Worm (Caenorhabditis elegans) whole organism, L2 larva: ENCODE measurements around the gene cyp-31A2.

Experiments
- C34F6.9 ChIP-seq: fragments of 150-350 bp; optimal IDR thresholded peaks from 2 replicates; lab custom pipeline; 2014; ENCODE audit warnings: missing biosample characterization, missing genetic modification characterization
- dmd-4 ChIP-seq: sonication (generic microtip); optimal IDR thresholded peaks from 2 replicates; lab custom pipeline; 2017; ENCODE audit warnings: missing biosample characterization, missing genetic modification characterization
- egl-27 ChIP-seq: sonication (generic microtip); optimal IDR thresholded peaks from 3 replicates; lab custom pipeline; 2017; ENCODE audit warnings: missing biosample characterization, missing genetic modification reagents, missing genetic modification characterization
- elt-1 ChIP-seq: fragments of 150-350 bp; optimal IDR thresholded peaks from 2 replicates; lab custom pipeline; 2014; ENCODE audit warnings: missing biosample characterization, missing genetic modification characterization
- lin-39 ChIP-seq: fragments of 150-350 bp; optimal IDR thresholded peaks from 2 replicates; lab custom pipeline; 2014; ENCODE audit warnings: missing biosample characterization, missing genetic modification reagents, missing genetic modification characterization
- lsy-2 ChIP-seq, 2 experiments: fragments of 150-350 bp in 1 of 2; sonication (generic microtip) in 1 of 2; optimal IDR thresholded peaks; 2 replicates each; lab custom pipeline; 2014 to 2017; ENCODE audit warnings: missing biosample characterization in 2 of 2, missing genetic modification characterization in 2 of 2
- nhr-77 ChIP-seq: fragments of 150-350 bp; optimal IDR thresholded peaks from 2 replicates; lab custom pipeline; 2014; ENCODE audit warnings: missing biosample characterization, missing genetic modification characterization
- ztf-4 ChIP-seq: fragments of 150-350 bp; optimal IDR thresholded peaks from 2 replicates; lab custom pipeline; 2014; ENCODE audit warnings: missing biosample characterization, missing genetic modification characterization

DNA sequence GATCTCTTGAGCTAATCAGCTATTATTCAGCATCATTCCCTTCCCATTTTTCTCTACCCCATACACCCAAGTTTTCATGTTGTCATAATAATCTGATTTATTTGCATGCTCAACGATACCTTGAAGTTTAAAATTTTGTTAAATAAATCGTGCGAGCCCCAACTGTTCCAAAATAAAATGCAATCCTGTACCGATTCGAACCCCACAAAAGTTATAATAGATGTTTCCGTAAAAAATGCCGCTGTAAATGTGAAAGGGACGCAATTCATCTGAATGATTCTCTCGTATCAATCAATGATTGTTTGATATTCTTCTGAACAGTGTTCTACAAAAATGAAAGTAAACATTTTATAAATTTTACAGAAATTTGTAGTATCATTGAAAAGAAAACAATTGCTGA, 26.3 kb upstream of the cyp-31A2 start:
- TF ChIP-seq nhr-77 (tag; lab: Kevin White, UChicago) (no peak), dmd-4 (tag; lab: Kevin White, UChicago) (no peak), egl-27 (tag; lab: Kevin White, UChicago) (no peak), lsy-2 (tag; optimal IDR thresholded peaks at IDR 0.05; lab: Kevin White, UChicago) (no peak), lin-39 (tag; lab: Kevin White, UChicago) (no peak), C34F6.9 (tag; lab: Kevin White, UChicago) (no peak), ztf-4 (tag; lab: Kevin White, UChicago) (no peak), elt-1 (tag; lab: Kevin White, UChicago) (no peak)
